Fruit fly (Drosophila melanogaster) whole organism, pupa: Measurements from ENCODE around the gene CG3119.
A peak's percentile ranks its signal among the peaks of the same experiment; 100 is the strongest.

Experiments
- CG12605 ChIP-seq: fragments of 200-800 bp; sonication (Bioruptor generic); IDR thresholded peaks from 2 replicates; pipeline ENCODE4 v1.3.6; 2022; ENCODE audit warnings: missing biosample characterization, missing genetic modification characterization
- CG15710 ChIP-seq: fragments of 200-800 bp; sonication (Bioruptor generic); optimal IDR thresholded peaks from 2 replicates; lab custom pipeline; 2018; ENCODE audit warnings: missing biosample characterization, mild to moderate bottlenecking, missing genetic modification characterization, moderate library complexity
- CG17806 ChIP-seq: fragments of 200-800 bp; sonication (Bioruptor generic); optimal IDR thresholded peaks from 2 replicates; lab custom pipeline; 2018; ENCODE audit warnings: missing biosample characterization, mild to moderate bottlenecking, missing genetic modification characterization, moderate library complexity
- CG4496 ChIP-seq: fragments of 200-800 bp; sonication (Bioruptor generic); IDR thresholded peaks from 3 replicates; pipeline ENCODE4 v1.3.6; 2022; ENCODE audit warnings: missing biosample characterization, missing genetic modification characterization
- CG8159 ChIP-seq: fragments of 200-800 bp; sonication (Bioruptor generic); optimal IDR thresholded peaks from 3 replicates; lab custom pipeline; 2018; ENCODE audit warnings: missing biosample characterization, mild to moderate bottlenecking, missing genetic modification characterization, moderate library complexity
- CG8301 ChIP-seq: fragments of 200-800 bp; sonication (Bioruptor generic); optimal IDR thresholded peaks from 2 replicates; lab custom pipeline; 2018; ENCODE audit warnings: missing biosample characterization, mild to moderate bottlenecking, missing genetic modification characterization
- D1 ChIP-seq: fragments of 200-800 bp; sonication (Bioruptor generic); optimal IDR thresholded peaks from 2 replicates; lab custom pipeline; 2018; ENCODE audit warnings: missing biosample characterization, mild to moderate bottlenecking, missing genetic modification characterization, moderate library complexity
- Snoo ChIP-seq: fragments of 200-800 bp; sonication (Bioruptor generic); optimal IDR thresholded peaks from 3 replicates; lab custom pipeline; 2017; ENCODE audit warnings: missing biosample characterization, mild to moderate bottlenecking, missing genetic modification characterization, inconsistent platforms

DNA sequence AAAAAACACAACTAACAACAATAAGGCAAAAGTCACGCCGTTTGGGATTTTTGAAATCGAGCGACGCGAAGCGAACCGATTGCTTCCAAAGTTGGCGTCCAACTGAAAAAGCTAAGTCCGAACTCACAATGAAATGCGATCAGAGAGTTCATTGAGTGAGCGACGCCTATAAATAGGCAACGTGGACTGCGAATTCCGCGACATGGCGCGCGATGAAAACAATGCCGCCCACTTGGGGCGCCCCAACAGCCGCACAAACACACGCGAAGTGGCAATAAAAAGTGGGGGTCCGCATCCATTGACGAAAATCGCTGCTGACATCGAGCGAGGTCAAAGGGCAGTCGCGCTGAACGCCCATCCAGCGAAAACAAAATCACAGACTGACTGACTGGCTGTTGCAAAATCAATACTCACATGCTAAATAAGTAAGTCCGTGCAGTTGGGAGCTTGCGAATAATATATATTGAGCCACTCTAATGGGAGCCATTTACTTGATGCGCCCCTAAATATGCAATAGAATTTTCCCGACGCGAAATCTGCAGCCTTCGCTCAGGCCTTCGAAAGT is 17.7 kb upstream of the CG3119 start:
- TF ChIP-seq CG8301 (tag; lab: Kevin White, UChicago) (no peak), CG4496 (no peak), CG17806 (tag; lab: Kevin White, UChicago) (no peak), CG8159 (tag; lab: Kevin White, UChicago) (peak; percentile 94), CG12605 (GFP tag; lab: Robert Waterston, UW) (no peak), D1 (tag; lab: Kevin White, UChicago) (no peak), Snoo (tag; lab: Kevin White, UChicago) (no peak), CG15710 (tag; lab: Kevin White, UChicago) (no peak)
